Worm (Caenorhabditis elegans): ENCODE results near the gene F49E12.10.
A peak's percentile ranks its signal among the peaks of the same experiment; 100 is the strongest.

F49E12.10 gene

DNA sequence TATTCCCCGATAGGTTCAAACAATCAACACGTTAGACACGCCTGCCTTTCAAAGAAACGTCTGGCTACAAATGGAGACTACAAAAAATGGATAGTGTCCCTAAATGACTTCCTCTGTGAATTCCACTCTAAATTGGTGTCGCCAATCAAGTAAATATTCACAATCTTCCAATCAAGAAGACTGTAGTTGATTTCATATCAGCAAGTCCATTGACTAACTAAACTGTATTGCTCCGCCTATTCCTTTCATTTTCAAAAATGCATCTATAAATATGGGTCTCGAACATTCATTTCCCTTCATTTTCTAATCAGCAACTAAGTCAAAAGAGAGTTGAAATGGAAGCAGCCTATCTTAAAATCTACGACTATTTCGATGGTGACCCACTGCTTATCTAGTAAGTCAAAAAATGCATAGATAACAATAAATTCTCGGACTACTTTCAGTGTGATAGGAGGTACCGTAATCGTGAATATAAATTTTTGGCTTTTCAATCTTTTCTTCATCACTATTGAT is 2.8 kb upstream of the F49E12.10 start, which contains the start of gene drd-1 (continued):
- TF ChIP-seq cey-2 (tag; optimal IDR thresholded peaks at IDR 0.05; ENCODE audit: borderline replicate concordance, insufficient read depth), result no peak
- no peak for TF ChIP-seq F49E8.2 (tag; optimal IDR thresholded peaks at IDR 0.05; ENCODE audit: borderline replicate concordance)
- TF ChIP-seq nhr-25 (tag; optimal IDR thresholded peaks at IDR 0.05; ENCODE audit: borderline replicate concordance, insufficient read depth), result no peak
- no peak for TF ChIP-seq ceh-28 (tag; optimal IDR thresholded peaks at IDR 0.05)
- no peak for TF ChIP-seq mep-1 (tag; optimal IDR thresholded peaks at IDR 0.05)

DNA sequence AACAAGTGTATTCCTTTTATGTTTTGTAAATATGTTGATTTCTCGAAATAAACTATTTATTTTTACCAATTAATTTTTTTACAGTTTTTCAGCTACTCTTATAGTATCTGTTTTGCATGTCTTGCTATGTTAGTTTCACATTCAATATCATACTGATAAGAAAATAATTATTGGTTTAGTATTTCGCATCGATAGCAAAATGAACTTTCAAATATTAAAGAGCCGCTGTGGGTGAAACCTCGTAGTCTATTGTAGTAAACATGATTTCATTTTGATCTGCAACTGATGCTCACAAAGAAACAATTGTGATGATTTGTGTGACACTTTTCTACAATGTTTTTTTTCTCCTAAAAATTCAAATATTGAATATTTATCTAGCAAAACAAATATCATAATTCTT is 1.4 kb downstream of the F49E12.10 start:
- peak; percentile 1 for TF ChIP-seq hlh-11 (tag; optimal IDR thresholded peaks at IDR 0.05)
- TF ChIP-seq nhr-77 (tag; optimal IDR thresholded peaks at IDR 0.05), result peak; percentile 11
- TF ChIP-seq zip-11 (GFP tag; IDR thresholded peaks at IDR 0.05), result no peak
- TF ChIP-seq daf-16 (GFP tag; optimal IDR thresholded peaks at IDR 0.05), result no peak
- TF ChIP-seq daf-16 (tag; optimal IDR thresholded peaks at IDR 0.05), result peak; percentile 37
- peak; percentile 77 for TF ChIP-seq nhr-28 (tag; optimal IDR thresholded peaks at IDR 0.05)
- TF ChIP-seq madf-9 (GFP tag; conservative IDR thresholded peaks at IDR 0.05), result no peak
- TF ChIP-seq pqm-1 (tag; optimal IDR thresholded peaks at IDR 0.05), result peak; percentile 62
- no peak for TF ChIP-seq duxl-1 (tag; optimal IDR thresholded peaks at IDR 0.05; ENCODE audit: poor library complexity)
- no peak for TF ChIP-seq F49E8.2 (tag; optimal IDR thresholded peaks at IDR 0.05; ENCODE audit: borderline replicate concordance)
- peak; percentile 27; the same call in 1 of the 2 replicates for TF ChIP-seq dmd-6 (GFP tag; IDR thresholded peaks at IDR 0.05)
- TF ChIP-seq mdt-29 (GFP tag; IDR thresholded peaks at IDR 0.05), result no peak
- TF ChIP-seq R02D3.7 (tag; optimal IDR thresholded peaks at IDR 0.05), result no peak
- no peak for TF ChIP-seq ceh-82 (tag; optimal IDR thresholded peaks at IDR 0.05)
- TF ChIP-seq zag-1 (tag; optimal IDR thresholded peaks at IDR 0.05), result no peak
- peak; percentile 3 for TF ChIP-seq dve-1 (tag; optimal IDR thresholded peaks at IDR 0.05; ENCODE audit: insufficient read depth)

DNA sequence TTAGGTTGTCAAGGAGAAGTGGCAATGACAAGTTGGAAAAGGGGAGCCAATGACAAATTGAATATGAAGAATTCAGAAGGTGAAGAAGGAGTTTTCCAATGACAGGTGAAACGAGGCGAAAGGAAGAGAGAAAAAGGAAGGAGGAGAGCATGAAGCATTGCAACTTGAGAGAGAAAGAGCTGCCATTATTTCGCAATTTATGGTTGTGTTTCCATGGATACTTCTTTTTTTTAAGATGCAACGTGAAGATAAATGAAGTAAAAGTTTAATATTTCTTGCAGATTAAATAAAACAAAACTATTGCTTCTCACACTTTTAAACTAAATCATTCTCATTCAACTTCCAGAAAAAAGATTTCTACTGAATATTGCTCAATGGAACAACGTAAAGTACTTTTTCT is 3.4 kb downstream of the F49E12.10 start, which contains the start of gene F49E12.8:
Gene F49E12.8, minus strand, starts transcription at position 101 of the 400 bp plus-strand sequence.
- TF ChIP-seq dve-1 (tag; optimal IDR thresholded peaks at IDR 0.05; ENCODE audit: insufficient read depth) (peak; percentile 24), ama-1 (optimal IDR thresholded peaks at IDR 0.05) (no peak)

DNA sequence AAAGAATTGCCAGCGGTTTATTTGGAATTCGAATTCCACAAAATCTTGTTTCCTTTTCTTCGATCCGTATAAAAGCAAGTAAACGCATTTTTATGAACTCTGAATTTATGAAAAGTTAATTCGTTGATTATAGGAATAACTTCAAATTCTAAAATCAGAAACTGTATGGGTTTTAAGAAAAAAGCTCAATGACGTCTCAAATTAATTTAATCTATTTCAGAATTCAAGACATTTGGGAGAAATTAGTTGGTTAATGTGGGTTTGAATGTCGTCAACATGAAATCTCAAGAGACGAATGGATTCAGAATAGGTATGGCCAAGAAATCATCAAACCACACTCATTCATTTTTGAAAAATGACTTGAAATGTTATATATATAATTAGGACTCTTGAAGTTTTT is 5.2 kb downstream of the F49E12.10 start, which contains the start of gene F49E12.7:
Gene F49E12.7, minus strand, starts transcription at position 101 of the 400 bp plus-strand sequence.
- TF ChIP-seq lin-38 (GFP tag; IDR thresholded peaks at IDR 0.05), result no peak
- TF ChIP-seq Y105C5A.15 (GFP tag; IDR thresholded peaks at IDR 0.05), result no peak
- TF ChIP-seq nhr-28 (tag; optimal IDR thresholded peaks at IDR 0.05), result no peak
- no peak for TF ChIP-seq tag-97 (GFP tag; IDR thresholded peaks at IDR 0.05)
- TF ChIP-seq zip-11 (GFP tag; IDR thresholded peaks at IDR 0.05), result no peak
- TF ChIP-seq jun-1 (tag; optimal IDR thresholded peaks at IDR 0.05), result no peak
- no peak for TF ChIP-seq tra-1 (GFP tag; IDR thresholded peaks at IDR 0.05)
- TF ChIP-seq zfp-3 (GFP tag; conservative IDR thresholded peaks at IDR 0.05), result no peak
- no peak for TF ChIP-seq F37D6.2 (tag; optimal IDR thresholded peaks at IDR 0.05)
- TF ChIP-seq hlh-11 (tag; optimal IDR thresholded peaks at IDR 0.05), result no peak
- TF ChIP-seq nhr-77 (tag; optimal IDR thresholded peaks at IDR 0.05), result no peak
- TF ChIP-seq D1046.2 (GFP tag; IDR thresholded peaks at IDR 0.05), result no peak

DNA sequence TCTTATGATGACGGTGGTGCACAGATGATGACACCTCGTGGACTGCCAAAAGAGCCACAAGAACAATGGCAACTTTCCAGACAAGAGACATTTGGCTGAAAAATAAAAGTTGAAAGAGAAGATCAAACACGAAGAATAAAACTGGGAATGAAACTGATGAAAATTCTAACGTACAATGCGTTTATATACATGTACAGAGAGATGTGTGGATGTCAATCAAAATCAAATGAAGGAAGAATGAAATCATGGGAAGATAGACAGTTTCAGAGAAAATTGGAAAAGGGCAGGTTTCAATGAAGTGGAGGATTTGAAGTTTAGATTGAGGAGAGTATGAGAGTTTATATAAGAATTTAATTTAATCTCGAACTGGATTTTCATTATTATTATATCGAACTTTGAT is 8.2 kb downstream of the F49E12.10 start, which contains the start of gene dod-23:
Gene dod-23, minus strand, starts transcription at position 101 of the 400 bp plus-strand sequence.
- TF ChIP-seq ceh-32 (tag; optimal IDR thresholded peaks at IDR 0.05; ENCODE audit: poor library complexity) (no peak), ZK337.2 (GFP tag; IDR thresholded peaks at IDR 0.05) (no peak), dpl-1 (GFP tag; optimal IDR thresholded peaks at IDR 0.05) (no peak), dmd-6 (GFP tag; IDR thresholded peaks at IDR 0.05) (0 out of 2 replicates have a peak, but pooled peaks have one; percentile 18), jun-1 (tag; optimal IDR thresholded peaks at IDR 0.05) (no peak)
